Fruit fly (Drosophila melanogaster): ENCODE data around the gene CG4229.

The CG4229 gene

dm6 chr3L:16584074-16584578, 27.5 kb downstream of the CG4229 start, which contains the start of gene UQCR-C2:
Gene UQCR-C2, plus strand, starts transcription at chr3L:16584124.
- TF ChIP-seq jim (GFP tag; optimal IDR thresholded peaks at IDR 0.05), result no peak
- no peak for TF ChIP-seq Hr78 (GFP tag; optimal IDR thresholded peaks at IDR 0.05)
- TF ChIP-seq CrebA (GFP tag; optimal IDR thresholded peaks at IDR 0.05; ENCODE audit: borderline replicate concordance), result no peak
- TF ChIP-seq rgr (GFP tag; optimal IDR thresholded peaks at IDR 0.05), result peak; percentile 63
- TF ChIP-seq Abd-B (GFP tag; optimal IDR thresholded peaks at IDR 0.05), result no peak
- no peak for TF ChIP-seq OdsH (GFP tag; optimal IDR thresholded peaks at IDR 0.05)
- TF ChIP-seq dsf (GFP tag; optimal IDR thresholded peaks at IDR 0.05; ENCODE audit: borderline replicate concordance), result no peak
- TF ChIP-seq psq (GFP tag; optimal IDR thresholded peaks at IDR 0.05), result no peak
- TF ChIP-seq usp (GFP tag; optimal IDR thresholded peaks at IDR 0.05), result no peak
- no peak for TF ChIP-seq Dfd (GFP tag; optimal IDR thresholded peaks at IDR 0.05)
- TF ChIP-seq Myc (optimal IDR thresholded peaks at IDR 0.05), result no peak
- no peak for TF ChIP-seq lola (GFP tag; optimal IDR thresholded peaks at IDR 0.05)
- no peak for TF ChIP-seq Jra (GFP tag; optimal IDR thresholded peaks at IDR 0.05)
- peak; percentile 87 for TF ChIP-seq woc (GFP tag; optimal IDR thresholded peaks at IDR 0.05)
- peak; percentile 13 for TF ChIP-seq HLH106 (tag; optimal IDR thresholded peaks at IDR 0.05)
- TF ChIP-seq Rel (GFP tag; optimal IDR thresholded peaks at IDR 0.05), result no peak
- TF ChIP-seq Rel (tag; optimal IDR thresholded peaks at IDR 0.05), result peak; percentile 46
- peak; percentile 11 for TF ChIP-seq Sp1 (GFP tag; optimal IDR thresholded peaks at IDR 0.05)
- no peak for TF ChIP-seq CG32264 (GFP tag; optimal IDR thresholded peaks at IDR 0.05)
- no peak for TF ChIP-seq Vsx2 (GFP tag; optimal IDR thresholded peaks at IDR 0.05; ENCODE audit: partially characterized antibody)
- no peak for TF ChIP-seq dmrt93B (GFP tag; optimal IDR thresholded peaks at IDR 0.05)
- no peak for TF ChIP-seq dl (GFP tag; optimal IDR thresholded peaks at IDR 0.05; ENCODE audit: insufficient read depth in 1 of 2, partially characterized antibody in 2 of 2)
- TF ChIP-seq N (GFP tag; optimal IDR thresholded peaks at IDR 0.05), result no peak
- TF ChIP-seq pan (optimal IDR thresholded peaks at IDR 0.05), result no peak
- peak; percentile 10 for TF ChIP-seq Dif (GFP tag; optimal IDR thresholded peaks at IDR 0.05; ENCODE audit: partially characterized antibody)
- TF ChIP-seq Mio (GFP tag; optimal IDR thresholded peaks at IDR 0.05), result no peak
- no peak for TF ChIP-seq Hnf4 (GFP tag; optimal IDR thresholded peaks at IDR 0.05)
- no peak for TF ChIP-seq sage (GFP tag; optimal IDR thresholded peaks at IDR 0.05)
- TF ChIP-seq CG9705 (GFP tag; optimal IDR thresholded peaks at IDR 0.05), result no peak
- TF ChIP-seq h (GFP tag; optimal IDR thresholded peaks at IDR 0.05), result no peak
- TF ChIP-seq brk (GFP tag; optimal IDR thresholded peaks at IDR 0.05), result no peak
- no peak for TF ChIP-seq tai (GFP tag; optimal IDR thresholded peaks at IDR 0.05)
- peak; percentile 8 for TF ChIP-seq Hr83 (GFP tag; optimal IDR thresholded peaks at IDR 0.05; ENCODE audit: poor library complexity, severe bottlenecking)
- peak in 1 of 2 experiments; percentile 2 for TF ChIP-seq foxo (GFP tag; optimal IDR thresholded peaks at IDR 0.05)
- TF ChIP-seq ey (GFP tag; optimal IDR thresholded peaks at IDR 0.05), result no peak

dm6 chr3L:16586989-16587388, 30.4 kb downstream of the CG4229 start, which contains the start of the genes Syx8 and CG32163:
Gene Syx8, minus strand, starts transcription at chr3L:16587057.
Gene CG32163, plus strand, starts transcription at chr3L:16587157.
- no peak for TF ChIP-seq Jra (GFP tag; optimal IDR thresholded peaks at IDR 0.05)
- no peak for TF ChIP-seq Rel (GFP tag; optimal IDR thresholded peaks at IDR 0.05)
- TF ChIP-seq Rel (tag; optimal IDR thresholded peaks at IDR 0.05), result peak; percentile 13
- TF ChIP-seq Vsx2 (GFP tag; optimal IDR thresholded peaks at IDR 0.05; ENCODE audit: partially characterized antibody), result no peak
- TF ChIP-seq tai (GFP tag; optimal IDR thresholded peaks at IDR 0.05), result no peak

dm6 chr3L:16587994-16588622, 31.5 kb downstream of the CG4229 start:
- TF ChIP-seq h (GFP tag; optimal IDR thresholded peaks at IDR 0.05), result peak; percentile 71
- TF ChIP-seq Jra (GFP tag; optimal IDR thresholded peaks at IDR 0.05), result peak; percentile 75
- TF ChIP-seq Vsx2 (GFP tag; optimal IDR thresholded peaks at IDR 0.05; ENCODE audit: partially characterized antibody), result no peak
- no peak for TF ChIP-seq N (GFP tag; optimal IDR thresholded peaks at IDR 0.05)
- no peak for TF ChIP-seq dsf (GFP tag; optimal IDR thresholded peaks at IDR 0.05; ENCODE audit: borderline replicate concordance)
- TF ChIP-seq Rel (GFP tag; optimal IDR thresholded peaks at IDR 0.05), result no peak
- TF ChIP-seq Rel (tag; optimal IDR thresholded peaks at IDR 0.05), result peak; percentile 72
- peak; percentile 53 for TF ChIP-seq br (GFP tag; optimal IDR thresholded peaks at IDR 0.05)
- TF ChIP-seq Myc (optimal IDR thresholded peaks at IDR 0.05), result peak; percentile 45
- TF ChIP-seq dmrt93B (GFP tag; optimal IDR thresholded peaks at IDR 0.05), result peak; percentile 47
- no peak for TF ChIP-seq dl (GFP tag; optimal IDR thresholded peaks at IDR 0.05; ENCODE audit: insufficient read depth in 1 of 2, partially characterized antibody in 2 of 2)
- peak; percentile 47 for TF ChIP-seq sv (GFP tag; optimal IDR thresholded peaks at IDR 0.05)
- peak; percentile 96 for TF ChIP-seq woc (GFP tag; optimal IDR thresholded peaks at IDR 0.05)
- no peak for TF ChIP-seq Hr78 (GFP tag; optimal IDR thresholded peaks at IDR 0.05)
- TF ChIP-seq Sp1 (GFP tag; optimal IDR thresholded peaks at IDR 0.05), result peak; percentile 45
- no peak for TF ChIP-seq jim (GFP tag; optimal IDR thresholded peaks at IDR 0.05)
- TF ChIP-seq Hnf4 (GFP tag; optimal IDR thresholded peaks at IDR 0.05), result no peak
- peak; percentile 42 for TF ChIP-seq psq (GFP tag; optimal IDR thresholded peaks at IDR 0.05)
- no peak for TF ChIP-seq sage (GFP tag; optimal IDR thresholded peaks at IDR 0.05)
- TF ChIP-seq ey (GFP tag; optimal IDR thresholded peaks at IDR 0.05), result peak; percentile 43
- TF ChIP-seq lola (GFP tag; optimal IDR thresholded peaks at IDR 0.05), result no peak
- TF ChIP-seq OdsH (GFP tag; optimal IDR thresholded peaks at IDR 0.05), result peak; percentile 34
- TF ChIP-seq Mio (GFP tag; optimal IDR thresholded peaks at IDR 0.05), result no peak
- TF ChIP-seq usp (GFP tag; optimal IDR thresholded peaks at IDR 0.05), result no peak
- TF ChIP-seq Hr83 (GFP tag; optimal IDR thresholded peaks at IDR 0.05; ENCODE audit: poor library complexity, severe bottlenecking), result peak; percentile 91
- peak in 1 of 2 experiments; percentile 59 for TF ChIP-seq foxo (GFP tag; optimal IDR thresholded peaks at IDR 0.05)
- peak; percentile 54 for TF ChIP-seq HLH106 (tag; optimal IDR thresholded peaks at IDR 0.05)
- no peak for TF ChIP-seq Dif (GFP tag; optimal IDR thresholded peaks at IDR 0.05; ENCODE audit: partially characterized antibody)
- no peak for TF ChIP-seq Dfd (GFP tag; optimal IDR thresholded peaks at IDR 0.05)
- peak; percentile 18 for TF ChIP-seq CG9705 (GFP tag; optimal IDR thresholded peaks at IDR 0.05)
- TF ChIP-seq CrebA (GFP tag; optimal IDR thresholded peaks at IDR 0.05; ENCODE audit: borderline replicate concordance), result no peak
- TF ChIP-seq GATAd (GFP tag; optimal IDR thresholded peaks at IDR 0.05), result no peak
- no peak for TF ChIP-seq pan (optimal IDR thresholded peaks at IDR 0.05)
- TF ChIP-seq brk (GFP tag; optimal IDR thresholded peaks at IDR 0.05), result no peak
- TF ChIP-seq CG32264 (GFP tag; optimal IDR thresholded peaks at IDR 0.05), result peak; percentile 5
- TF ChIP-seq fru (GFP tag; optimal IDR thresholded peaks at IDR 0.05), result peak; percentile 44
